Fruit fly (Drosophila melanogaster) whole organism, adult: ENCODE results near the gene CG13364.
A peak's percentile ranks its signal among the peaks of the same experiment; 100 is the strongest.

Source experiments
- CG11617 ChIP-seq: fragments of 200-800 bp; sonication (Bioruptor generic); optimal IDR thresholded peaks from 2 replicates; lab custom pipeline; 2017; ENCODE audit warnings: mild to moderate bottlenecking, missing biosample characterization, missing genetic modification reagents, missing genetic modification characterization
- bab1 ChIP-seq: fragments of 200-800 bp; sonication (Bioruptor generic); optimal IDR thresholded peaks from 3 replicates; lab custom pipeline; 2019; ENCODE audit warnings: missing biosample characterization, mild to moderate bottlenecking, missing genetic modification characterization, moderate library complexity

dm6 chrX:647056-647627, 22.1 kb upstream of the CG13364 start, which contains the start of gene Roc1a:
- peak; percentile 34 for TF ChIP-seq bab1
- peak; percentile 20 for TF ChIP-seq CG11617 (GFP tag; lab: Kevin White, UChicago)
